Fruit fly (Drosophila melanogaster) whole organism, embryonic: Measurements from ENCODE around the gene CG33288.

Experiments used
- CG10979 ChIP-seq: fragments of 200-800 bp; sonication (Bioruptor generic); optimal IDR thresholded peaks from 2 replicates; lab custom pipeline; 2018; ENCODE audit warnings: missing biosample characterization, mild to moderate bottlenecking, missing genetic modification characterization, moderate library complexity
- CG11723 ChIP-seq: fragments of 200-800 bp; sonication (Bioruptor generic); optimal IDR thresholded peaks from 2 replicates; lab custom pipeline; 2017; ENCODE audit warnings: missing biosample characterization, mild to moderate bottlenecking, missing genetic modification characterization
- CG12299 ChIP-seq: fragments of 200-800 bp; sonication (Bioruptor generic); optimal IDR thresholded peaks from 2 replicates; lab custom pipeline; 2018; ENCODE audit warnings: missing biosample characterization, mild to moderate bottlenecking, missing genetic modification characterization
- CG13123 ChIP-seq: fragments of 200-800 bp; sonication (Bioruptor generic); optimal IDR thresholded peaks from 2 replicates; lab custom pipeline; 2016; ENCODE audit warnings: missing biosample characterization, missing genetic modification characterization
- CG14710 ChIP-seq: fragments of 200-800 bp; sonication (Bioruptor generic); optimal IDR thresholded peaks from 3 replicates; lab custom pipeline; 2019; ENCODE audit warnings: missing biosample characterization, mild to moderate bottlenecking, missing genetic modification characterization, moderate library complexity
- CG15696 ChIP-seq: fragments of 200-800 bp; sonication (Bioruptor generic); optimal IDR thresholded peaks from 2 replicates; lab custom pipeline; 2019; ENCODE audit warnings: missing biosample characterization, mild to moderate bottlenecking, missing genetic modification characterization, moderate library complexity
- CG18262 ChIP-seq: fragments of 200-800 bp; optimal IDR thresholded peaks from 3 replicates; lab custom pipeline; 2019; ENCODE audit warnings: missing biosample characterization, mild to moderate bottlenecking, missing genetic modification characterization, moderate library complexity
- CG4328 ChIP-seq: fragments of 200-800 bp; sonication (Bioruptor generic); optimal IDR thresholded peaks from 3 replicates; lab custom pipeline; 2017; ENCODE audit warnings: missing biosample characterization, missing genetic modification reagents, missing genetic modification characterization
- CG4404 ChIP-seq: fragments of 200-800 bp; sonication (Bioruptor generic); IDR thresholded peaks from 2 replicates; pipeline ENCODE4 v1.3.6; 2022; ENCODE audit warnings: missing biosample characterization, missing genetic modification characterization
- CG6272 ChIP-seq: fragments of 200-800 bp; sonication (Bioruptor generic); IDR thresholded peaks from 2 replicates; pipeline ENCODE4 v1.3.6; 2022; ENCODE audit warnings: missing biosample characterization, missing genetic modification characterization
- CG7271 ChIP-seq: fragments of 200-800 bp; sonication (Bioruptor generic); optimal IDR thresholded peaks from 2 replicates; lab custom pipeline; 2018; ENCODE audit warnings: missing biosample characterization, mild to moderate bottlenecking, missing genetic modification characterization, moderate library complexity
- CG7556 ChIP-seq: fragments of 200-800 bp; sonication (Bioruptor generic); optimal IDR thresholded peaks from 2 replicates; lab custom pipeline; 2017; ENCODE audit warnings: missing biosample characterization, mild to moderate bottlenecking, missing genetic modification characterization
- CG7928 ChIP-seq: fragments of 200-800 bp; sonication (Bioruptor generic); optimal IDR thresholded peaks from 2 replicates; lab custom pipeline; 2017; ENCODE audit warnings: missing biosample characterization, mild to moderate bottlenecking, missing genetic modification characterization
- CG8089 ChIP-seq: fragments of 200-800 bp; sonication (Bioruptor generic); optimal IDR thresholded peaks from 3 replicates; lab custom pipeline; 2016; ENCODE audit warnings: missing biosample characterization, missing genetic modification characterization
- CG8478 ChIP-seq: fragments of >200 bp; optimal IDR thresholded peaks from 2 replicates; lab custom pipeline; 2018
- CG8765 ChIP-seq: fragments of 200-800 bp; sonication (Bioruptor generic); IDR thresholded peaks from 2 replicates; pipeline ENCODE4 v1.3.6; 2022; ENCODE audit warnings: missing biosample characterization, missing genetic modification characterization
- CG9437 ChIP-seq: fragments of 200-800 bp; sonication (Bioruptor generic); optimal IDR thresholded peaks from 2 replicates; lab custom pipeline; 2018; ENCODE audit warnings: missing biosample characterization, mild to moderate bottlenecking, missing genetic modification characterization
- D19A ChIP-seq: fragments of 200-800 bp; optimal IDR thresholded peaks from 3 replicates; lab custom pipeline; 2019; ENCODE audit warnings: missing biosample characterization, mild to moderate bottlenecking, missing genetic modification characterization, moderate library complexity
- Dad ChIP-seq: fragments of 200-800 bp; sonication (Bioruptor generic); optimal IDR thresholded peaks from 3 replicates; lab custom pipeline; 2016; ENCODE audit warnings: missing biosample characterization, missing genetic modification characterization
- Dip2 ChIP-seq: fragments of 200-800 bp; sonication (Bioruptor generic); IDR thresholded peaks from 2 replicates; pipeline ENCODE4 v1.3.6; 2022; ENCODE audit warnings: missing biosample characterization, missing genetic modification characterization
- Dip3 ChIP-seq: fragments of 200-800 bp; sonication (Bioruptor generic); optimal IDR thresholded peaks from 3 replicates; lab custom pipeline; 2016; ENCODE audit warnings: missing biosample characterization, missing genetic modification characterization
- Doc3 ChIP-seq: fragments of 200-800 bp; sonication (Bioruptor generic); IDR thresholded peaks from 3 replicates; pipeline ENCODE4 v1.3.6; 2022; ENCODE audit warnings: missing biosample characterization, missing genetic modification characterization; ENCODE audit not compliant: partially characterized antibody
- Hr51 ChIP-seq, 2 experiments: fragments of 200-800 bp; sonication (Bioruptor generic); optimal IDR thresholded peaks; 2 replicates in 1 of 2; 3 replicates in 1 of 2; lab custom pipeline; 2016 to 2018; ENCODE audit warnings: missing biosample characterization in 2 of 2, missing genetic modification characterization in 2 of 2, mild to moderate bottlenecking in 1 of 2, moderate library complexity in 1 of 2
- Hsf ChIP-seq: fragments of 200-800 bp; sonication (Bioruptor generic); optimal IDR thresholded peaks from 3 replicates; lab custom pipeline; 2016; ENCODE audit warnings: missing biosample characterization, missing genetic modification characterization
- MESR4 ChIP-seq: fragments of 200-800 bp; sonication (Bioruptor generic); optimal IDR thresholded peaks from 2 replicates; lab custom pipeline; 2018; ENCODE audit warnings: missing biosample characterization, mild to moderate bottlenecking, missing genetic modification characterization, moderate library complexity
- NfI ChIP-seq: fragments of 200-800 bp; sonication (Bioruptor generic); optimal IDR thresholded peaks from 3 replicates; lab custom pipeline; 2018; ENCODE audit warnings: missing biosample characterization, mild to moderate bottlenecking, missing genetic modification characterization, moderate library complexity
- Oaz ChIP-seq: fragments of 200-800 bp; sonication (Bioruptor generic); IDR thresholded peaks from 2 replicates; pipeline ENCODE4 v1.3.6; 2022; ENCODE audit warnings: missing biosample characterization, missing genetic modification characterization
- Scr ChIP-seq: fragments of 200-800 bp; sonication (Bioruptor generic); IDR thresholded peaks from 2 replicates; pipeline ENCODE4 v1.3.6; 2022; ENCODE audit warnings: missing biosample characterization, missing genetic modification characterization; ENCODE audit not compliant: partially characterized antibody
- abd-A ChIP-seq: fragments of 200-800 bp; sonication (Bioruptor generic); optimal IDR thresholded peaks from 3 replicates; lab custom pipeline; 2019; ENCODE audit warnings: missing biosample characterization, mild to moderate bottlenecking, missing genetic modification characterization, moderate library complexity
- ap ChIP-seq: fragments of 200-800 bp; sonication (Bioruptor generic); IDR thresholded peaks from 2 replicates; pipeline ENCODE4 v1.3.6; 2022; ENCODE audit warnings: missing biosample characterization, missing genetic modification characterization
- bbx ChIP-seq: fragments of 200-800 bp; sonication (Bioruptor generic); IDR thresholded peaks from 2 replicates; pipeline ENCODE4 v1.3.6; 2022; ENCODE audit warnings: missing biosample characterization, missing genetic modification characterization; ENCODE audit not compliant: partially characterized antibody
- bsh ChIP-seq, 2 experiments: fragments of 200-800 bp; sonication (Bioruptor generic); optimal IDR thresholded peaks; 2 replicates each; lab custom pipeline; 2017 to 2018; ENCODE audit warnings: mild to moderate bottlenecking in 2 of 2, missing biosample characterization in 2 of 2, missing genetic modification characterization in 2 of 2, moderate library complexity in 1 of 2
- crol ChIP-seq: fragments of 200-800 bp; sonication (Bioruptor generic); IDR thresholded peaks from 2 replicates; pipeline ENCODE4 v1.3.6; 2022; ENCODE audit warnings: missing biosample characterization, missing genetic modification characterization
- cwo ChIP-seq: fragments of 200-800 bp; sonication (Bioruptor generic); optimal IDR thresholded peaks from 3 replicates; lab custom pipeline; 2017; ENCODE audit warnings: missing biosample characterization, missing genetic modification characterization, mild to moderate bottlenecking, moderate library complexity, missing genetic modification reagents
- eve ChIP-seq, 2 experiments: fragments of >200 bp; optimal IDR thresholded peaks; 2 replicates each; lab custom pipeline; 2017; ENCODE audit warnings: missing biosample characterization in 2 of 2, missing genetic modification characterization in 2 of 2
- grn ChIP-seq: fragments of 200-800 bp; sonication (Bioruptor generic); optimal IDR thresholded peaks from 3 replicates; lab custom pipeline; 2017; ENCODE audit warnings: missing biosample characterization, missing genetic modification characterization
- gro ChIP-seq: fragments of 200-800 bp; sonication (Bioruptor generic); optimal IDR thresholded peaks from 2 replicates; lab custom pipeline; 2016; ENCODE audit warnings: missing biosample characterization, missing genetic modification characterization
- gt ChIP-seq: fragments of 200-800 bp; sonication (Bioruptor generic); IDR thresholded peaks from 2 replicates; pipeline ENCODE4 v1.3.6; 2022; ENCODE audit warnings: missing biosample characterization, missing genetic modification characterization
- hb ChIP-seq: fragments of 200-800 bp; sonication (Bioruptor generic); IDR thresholded peaks from 3 replicates; pipeline ENCODE4 v1.3.6; 2022; ENCODE audit warnings: missing biosample characterization, missing genetic modification characterization; ENCODE audit not compliant: partially characterized antibody
- nmo ChIP-seq: fragments of 200-800 bp; sonication (Bioruptor generic); optimal IDR thresholded peaks from 2 replicates; lab custom pipeline; 2018; ENCODE audit warnings: missing biosample characterization, mild to moderate bottlenecking, missing genetic modification characterization, moderate library complexity
- psq ChIP-seq: fragments of 200-800 bp; sonication (Bioruptor generic); optimal IDR thresholded peaks from 2 replicates; lab custom pipeline; 2017; ENCODE audit warnings: missing biosample characterization, missing genetic modification characterization
- pum ChIP-seq: fragments of 200-800 bp; sonication (Bioruptor generic); optimal IDR thresholded peaks from 2 replicates; lab custom pipeline; 2016; ENCODE audit warnings: missing biosample characterization, missing genetic modification characterization
- pzg ChIP-seq: fragments of 200-800 bp; sonication (Bioruptor generic); optimal IDR thresholded peaks from 3 replicates; lab custom pipeline; 2018; ENCODE audit warnings: missing biosample characterization, mild to moderate bottlenecking, missing genetic modification characterization, moderate library complexity
- ro ChIP-seq: fragments of 200-800 bp; sonication (Bioruptor generic); IDR thresholded peaks from 2 replicates; pipeline ENCODE4 v1.3.6; 2022; ENCODE audit warnings: missing biosample characterization, missing genetic modification characterization
- schlank ChIP-seq: fragments of 200-800 bp; sonication (Bioruptor generic); optimal IDR thresholded peaks from 2 replicates; lab custom pipeline; 2018; ENCODE audit warnings: missing biosample characterization, mild to moderate bottlenecking, missing genetic modification characterization
- shn ChIP-seq: fragments of 200-800 bp; sonication (Bioruptor generic); optimal IDR thresholded peaks from 3 replicates; lab custom pipeline; 2016; ENCODE audit warnings: missing biosample characterization, missing genetic modification characterization
- slou ChIP-seq: fragments of 200-800 bp; sonication (Bioruptor generic); optimal IDR thresholded peaks from 3 replicates; lab custom pipeline; 2016; ENCODE audit warnings: missing biosample characterization, missing genetic modification characterization
- tin ChIP-seq: fragments of 200-800 bp; sonication (Bioruptor generic); optimal IDR thresholded peaks from 3 replicates; lab custom pipeline; 2016; ENCODE audit warnings: missing biosample characterization, missing genetic modification characterization
- ttk ChIP-seq: fragments of 200-800 bp; sonication (Bioruptor generic); IDR thresholded peaks from 2 replicates; pipeline ENCODE4 v2.1.2; 2022; ENCODE audit warnings: missing biosample characterization, missing genetic modification characterization
- zfh1 ChIP-seq: fragments of 200-800 bp; sonication (Bioruptor generic); IDR thresholded peaks from 3 replicates; pipeline ENCODE4 v1.3.6; 2022; ENCODE audit warnings: missing biosample characterization, missing genetic modification characterization

Gene CG33288

dm6 chr3L:21465261-21466112, 37.9 kb downstream of the CG33288 start (continued):
- TF ChIP-seq ro (GFP tag; lab: Robert Waterston, UW) (no peak), CG8478 (lab: Kevin White, UChicago) (no peak), slou (GFP tag; lab: Kevin White, UChicago) (no peak), crol (GFP tag; lab: Robert Waterston, UW) (no peak), CG10979 (tag; lab: Kevin White, UChicago) (peak; percentile 31), zfh1 (GFP tag; lab: Robert Waterston, UW) (no peak), CG14710 (no peak), bbx (GFP tag; lab: Robert Waterston, UW) (no peak), D19A (tag; lab: Kevin White, UChicago) (peak; percentile 64), tin (GFP tag; lab: Kevin White, UChicago) (no peak), Dip3 (no peak), Dip2 (GFP tag; lab: Robert Waterston, UW) (no peak), hb (GFP tag; lab: Robert Waterston, UW) (no peak), Hsf (no peak), CG4404 (no peak), cwo (GFP tag; lab: Kevin White, UChicago) (no peak), CG18262 (tag; lab: Kevin White, UChicago) (peak; percentile 64), CG15696 (no peak), abd-A (tag; lab: Kevin White, UChicago) (peak; percentile 63), schlank (tag; lab: Kevin White, UChicago) (no peak), ttk (GFP tag; lab: Robert Waterston, UW) (no peak), bsh (GFP tag; optimal IDR thresholded peaks at IDR 0.05; lab: Kevin White, UChicago) (no peak), CG4328 (GFP tag; lab: Kevin White, UChicago) (no peak), CG7556 (no peak), gro (no peak), eve (GFP tag; optimal IDR thresholded peaks at IDR 0.05; lab: Kevin White, UChicago) (no peak), pum (GFP tag; lab: Kevin White, UChicago) (no peak), Oaz (GFP tag; lab: Robert Waterston, UW) (no peak), Dad (GFP tag; lab: Kevin White, UChicago) (no peak), gt (GFP tag; lab: Robert Waterston, UW) (no peak), Scr (GFP tag; lab: Robert Waterston, UW) (no peak), shn (GFP tag; lab: Kevin White, UChicago) (no peak), pzg (GFP tag; lab: Kevin White, UChicago) (no peak), CG11723 (GFP tag; lab: Kevin White, UChicago) (no peak), CG13123 (GFP tag; lab: Kevin White, UChicago) (no peak), CG6272 (GFP tag; lab: Robert Waterston, UW) (no peak), Hr51 (GFP tag; optimal IDR thresholded peaks at IDR 0.05; lab: Kevin White, UChicago) (no peak), NfI (GFP tag; lab: Kevin White, UChicago) (no peak), CG12299 (no peak), CG7928 (GFP tag; lab: Kevin White, UChicago) (no peak), CG8089 (GFP tag; lab: Kevin White, UChicago) (no peak), grn (GFP tag; lab: Kevin White, UChicago) (no peak), CG9437 (GFP tag; lab: Kevin White, UChicago) (no peak), MESR4 (no peak), CG7271 (tag; lab: Kevin White, UChicago) (no peak), ap (GFP tag; lab: Robert Waterston, UW) (no peak), CG8765 (no peak), psq (no peak), Doc3 (GFP tag; lab: Robert Waterston, UW) (no peak), nmo (GFP tag; lab: Kevin White, UChicago) (peak; percentile 33)
